Worm (Caenorhabditis elegans) whole organism, L4 larva: Measurements from ENCODE around the gene M03C11.3.

ENCODE experiments used
- F10B5.3 ChIP-seq: sonication (generic microtip); optimal IDR thresholded peaks from 2 replicates; lab custom pipeline; 2016; ENCODE audit warnings: mild to moderate bottlenecking, missing genetic modification characterization, missing compliant biosample characterization
- aha-1 ChIP-seq: fragments of 150-350 bp; peaks from one replicate; lab custom pipeline; 2014; ENCODE audit warnings: missing biosample characterization, missing genetic modification characterization
- ceh-28 ChIP-seq: fragments of 150-350 bp; optimal IDR thresholded peaks from 2 replicates; lab custom pipeline; 2014; ENCODE audit warnings: missing biosample characterization, missing genetic modification reagents, missing genetic modification characterization
- daf-12 ChIP-seq: fragments of 150-350 bp; optimal IDR thresholded peaks from 2 replicates; lab custom pipeline; 2014; ENCODE audit warnings: missing biosample characterization, missing genetic modification reagents, missing genetic modification characterization
- dmd-6 ChIP-seq: fragments of 200-800 bp; sonication (Bioruptor generic); IDR thresholded peaks from 2 replicates; pipeline ENCODE4 v1.3.6; 2022; ENCODE audit warnings: missing genetic modification reagents, missing genetic modification characterization, missing compliant biosample characterization
- dpl-1 ChIP-seq: fragments of 150-350 bp; optimal IDR thresholded peaks from 2 replicates; lab custom pipeline; 2014; ENCODE audit warnings: missing biosample characterization, missing genetic modification reagents, missing genetic modification characterization
- fkh-10 ChIP-seq: fragments of 150-350 bp; optimal IDR thresholded peaks from 2 replicates; lab custom pipeline; 2014; ENCODE audit warnings: missing biosample characterization, missing genetic modification reagents, missing genetic modification characterization
- hlh-11 ChIP-seq: fragments of 200-800 bp; sonication (Bioruptor generic); optimal IDR thresholded peaks from 2 replicates; lab custom pipeline; 2018; ENCODE audit warnings: mild to moderate bottlenecking, missing genetic modification characterization, missing compliant biosample characterization
- hmg-1.1 ChIP-seq: fragments of 200-800 bp; sonication (Bioruptor generic); IDR thresholded peaks from 2 replicates; pipeline ENCODE4 v1.3.6; 2022; ENCODE audit warnings: missing genetic modification reagents, missing genetic modification characterization, missing compliant biosample characterization
- lin-15B ChIP-seq: fragments of 150-350 bp; sonication (generic microtip); optimal IDR thresholded peaks from 3 replicates; lab custom pipeline; 2014; ENCODE audit warnings: missing biosample characterization, missing genetic modification characterization
- lin-29 ChIP-seq: fragments of 200-800 bp; sonication (Bioruptor generic); IDR thresholded peaks from 2 replicates; pipeline ENCODE4 v1.3.6; 2022; ENCODE audit warnings: missing genetic modification reagents, missing genetic modification characterization, missing compliant biosample characterization
- lsy-2 ChIP-seq, 2 experiments: fragments of 150-350 bp in 1 of 2; sonication (generic microtip) in 1 of 2; optimal IDR thresholded peaks; 2 replicates each; lab custom pipeline; 2014 to 2017; ENCODE audit warnings: missing biosample characterization in 2 of 2, missing genetic modification characterization in 2 of 2
- mxl-3 ChIP-seq: fragments of 200-800 bp; sonication (Bioruptor generic); optimal IDR thresholded peaks from 2 replicates; lab custom pipeline; 2018; ENCODE audit warnings: mild to moderate bottlenecking, missing genetic modification characterization, missing compliant biosample characterization
- nhr-10 ChIP-seq: fragments of 150-350 bp; optimal IDR thresholded peaks from 2 replicates; lab custom pipeline; 2014; ENCODE audit warnings: missing biosample characterization, missing genetic modification characterization
- nhr-28 ChIP-seq: fragments of 150-350 bp; optimal IDR thresholded peaks from 2 replicates; lab custom pipeline; 2014; ENCODE audit warnings: missing biosample characterization, missing genetic modification characterization
- nhr-41 ChIP-seq: fragments of 200-800 bp; sonication (Bioruptor generic); IDR thresholded peaks from 2 replicates; pipeline ENCODE4 v1.3.6; 2022; ENCODE audit warnings: missing genetic modification reagents, missing genetic modification characterization, missing compliant biosample characterization
- nhr-48 ChIP-seq: sonication (generic microtip); optimal IDR thresholded peaks from 2 replicates; lab custom pipeline; 2016; ENCODE audit warnings: mild to moderate bottlenecking, missing genetic modification characterization, missing compliant biosample characterization
- nhr-76 ChIP-seq: fragments of 150-350 bp; optimal IDR thresholded peaks from 2 replicates; lab custom pipeline; 2014; ENCODE audit warnings: missing biosample characterization, missing genetic modification characterization
- sdz-12 ChIP-seq: fragments of 200-800 bp; sonication (Bioruptor generic); optimal IDR thresholded peaks from 2 replicates; lab custom pipeline; 2018; ENCODE audit warnings: mild to moderate bottlenecking, missing genetic modification characterization, missing compliant biosample characterization
- set-16 ChIP-seq: fragments of 200-800 bp; sonication (Bioruptor generic); IDR thresholded peaks from 2 replicates; pipeline ENCODE4 v1.3.6; 2022; ENCODE audit warnings: missing genetic modification reagents, missing genetic modification characterization, missing compliant biosample characterization
- skn-1 ChIP-seq: fragments of 150-350 bp; optimal IDR thresholded peaks from 2 replicates; lab custom pipeline; 2014; ENCODE audit warnings: missing biosample characterization, missing genetic modification characterization
- tag-97 ChIP-seq: fragments of 200-800 bp; sonication (Bioruptor generic); IDR thresholded peaks from 2 replicates; pipeline ENCODE4 v1.3.6; 2022; ENCODE audit warnings: missing genetic modification characterization, missing compliant biosample characterization
- unc-39 ChIP-seq: sonication (generic microtip); optimal IDR thresholded peaks from 2 replicates; lab custom pipeline; 2017; ENCODE audit warnings: missing biosample characterization, missing genetic modification characterization

Gene M03C11.3

ce11 chrIII:10463653-10464052 lies 58.8 kb downstream of the M03C11.3 start (continued):
- TF ChIP-seq lin-15B (tag; lab: Kevin White, UChicago) (no peak), hmg-1.1 (GFP tag; lab: Robert Waterston, UW) (peak; percentile 52; the same call in 1 of the 2 replicates), nhr-76 (tag; lab: Kevin White, UChicago) (no peak), skn-1 (no peak), mxl-3 (GFP tag; lab: Kevin White, UChicago) (peak; percentile 46), nhr-10 (tag; lab: Kevin White, UChicago) (peak; percentile 7), tag-97 (GFP tag; lab: Robert Waterston, UW) (no peak), sdz-12 (no peak), F10B5.3 (tag; lab: Kevin White, UChicago) (no peak), ceh-28 (tag; lab: Kevin White, UChicago) (peak; percentile 59), nhr-28 (tag; lab: Kevin White, UChicago) (peak; percentile 95), aha-1 (tag; lab: Kevin White, UChicago) (peak; percentile 94), fkh-10 (GFP tag; lab: Kevin White, UChicago) (no peak), hlh-11 (tag; lab: Kevin White, UChicago) (peak; percentile 82), unc-39 (no peak), lin-29 (GFP tag; lab: Robert Waterston, UW) (no peak), nhr-41 (GFP tag; lab: Robert Waterston, UW) (no peak), daf-12 (tag; lab: Kevin White, UChicago) (no peak), dpl-1 (GFP tag; lab: Kevin White, UChicago) (peak; percentile 3), dmd-6 (GFP tag; lab: Robert Waterston, UW) (peak; percentile 33)

ce11 chrIII:10464455-10464854 lies 59.6 kb downstream of the M03C11.3 start:
- TF ChIP-seq set-16 (peak; percentile 87), lin-29 (GFP tag; lab: Robert Waterston, UW) (0 out of 2 replicates have a peak, but pooled peaks have one; percentile 8), nhr-48 (no peak), lsy-2 (tag; optimal IDR thresholded peaks at IDR 0.05; lab: Kevin White, UChicago) (no peak)
- TF ChIP-seq, all 104 proteins: peak for 2
